Fruit fly (Drosophila melanogaster) whole organism, wandering third instar larva: ENCODE results near the gene CG14618.
A peak's percentile ranks its signal among the peaks of the same experiment; 100 is the strongest.

Experiments
- Abd-B ChIP-seq: fragments of >200 bp; optimal IDR thresholded peaks from 2 replicates; lab custom pipeline; 2017; ENCODE audit warnings: missing biosample characterization, missing genetic modification characterization
- CG32264 ChIP-seq: fragments of 200-800 bp; sonication (Bioruptor generic); optimal IDR thresholded peaks from 2 replicates; lab custom pipeline; 2016; ENCODE audit warnings: missing biosample characterization, missing genetic modification characterization
- CG9705 ChIP-seq: fragments of 200-800 bp; sonication (Bioruptor generic); optimal IDR thresholded peaks from 2 replicates; lab custom pipeline; 2018; ENCODE audit warnings: missing biosample characterization, mild to moderate bottlenecking, missing genetic modification characterization
- Dfd ChIP-seq: fragments of >200 bp; optimal IDR thresholded peaks from 2 replicates; lab custom pipeline; 2017; ENCODE audit warnings: missing biosample characterization, missing genetic modification characterization
- Dif ChIP-seq: fragments of 200-275, 200-300 bp; sonication (Bioruptor generic); optimal IDR thresholded peaks from 2 replicates; lab custom pipeline; 2018; ENCODE audit warnings: missing biosample characterization, missing genetic modification characterization; ENCODE audit not compliant: partially characterized antibody
- GATAd ChIP-seq: sonication (Bioruptor generic); optimal IDR thresholded peaks from 2 replicates; lab custom pipeline; 2016; ENCODE audit warnings: missing biosample characterization, missing genetic modification characterization
- HLH106 ChIP-seq: fragments of 200-800 bp; optimal IDR thresholded peaks from 3 replicates; lab custom pipeline; 2019; ENCODE audit warnings: missing biosample characterization, mild to moderate bottlenecking, missing genetic modification characterization, moderate library complexity
- Hr78 ChIP-seq: fragments of >200 bp; optimal IDR thresholded peaks from 2 replicates; lab custom pipeline; 2017; ENCODE audit warnings: missing biosample characterization, missing genetic modification characterization
- Hr83 ChIP-seq: fragments of 200-300 bp; sonication (Bioruptor generic); optimal IDR thresholded peaks from 2 replicates; lab custom pipeline; 2016; ENCODE audit warnings: missing biosample characterization, mild to moderate bottlenecking, missing genetic modification characterization, moderate library complexity; ENCODE audit not compliant: poor library complexity, severe bottlenecking
- Jra ChIP-seq: sonication (Bioruptor generic); optimal IDR thresholded peaks from 2 replicates; lab custom pipeline; 2016; ENCODE audit warnings: missing biosample characterization, missing genetic modification characterization
- Mio ChIP-seq: sonication (Bioruptor generic); optimal IDR thresholded peaks from 2 replicates; lab custom pipeline; 2016; ENCODE audit warnings: missing biosample characterization, missing genetic modification characterization
- N ChIP-seq: fragments of >200 bp; optimal IDR thresholded peaks from 2 replicates; lab custom pipeline; 2018; ENCODE audit warnings: missing biosample characterization, missing external identifiers, missing genetic modification characterization
- OdsH ChIP-seq: fragments of 200-800 bp; sonication (Bioruptor generic); optimal IDR thresholded peaks from 2 replicates; lab custom pipeline; 2016; ENCODE audit warnings: missing biosample characterization, mild to moderate bottlenecking, missing genetic modification characterization
- Rel ChIP-seq, 2 experiments: fragments of 200-800 bp; sonication (Bioruptor generic) in 1 of 2; optimal IDR thresholded peaks; 2 replicates in 1 of 2; 3 replicates in 1 of 2; lab custom pipeline; 2016 to 2019; ENCODE audit warnings: mild to moderate bottlenecking in 2 of 2, missing biosample characterization in 2 of 2, missing genetic modification characterization in 2 of 2, moderate library complexity in 1 of 2
- Sp1 ChIP-seq: fragments of 200-800 bp; sonication (Bioruptor generic); optimal IDR thresholded peaks from 3 replicates; lab custom pipeline; 2019; ENCODE audit warnings: missing biosample characterization, mild to moderate bottlenecking, missing genetic modification characterization, moderate library complexity
- Vsx2 ChIP-seq: fragments of 200-300, 225-300 bp; sonication (Bioruptor generic); optimal IDR thresholded peaks from 2 replicates; lab custom pipeline; 2018; ENCODE audit warnings: missing biosample characterization, missing genetic modification characterization; ENCODE audit not compliant: partially characterized antibody
- br ChIP-seq: fragments of 200-800 bp; sonication (Bioruptor generic); optimal IDR thresholded peaks from 2 replicates; lab custom pipeline; 2016; ENCODE audit warnings: missing biosample characterization, missing genetic modification characterization
- brk ChIP-seq: fragments of 200-800 bp; sonication (Bioruptor generic); optimal IDR thresholded peaks from 2 replicates; lab custom pipeline; 2016; ENCODE audit warnings: missing biosample characterization, mild to moderate bottlenecking, missing genetic modification characterization
- dmrt93B ChIP-seq: fragments of 200-800 bp; sonication (Bioruptor generic); optimal IDR thresholded peaks from 2 replicates; lab custom pipeline; 2018; ENCODE audit warnings: missing biosample characterization, mild to moderate bottlenecking, missing genetic modification characterization
- ey ChIP-seq: fragments of 200-800 bp; sonication (Bioruptor generic); optimal IDR thresholded peaks from 2 replicates; lab custom pipeline; 2016; ENCODE audit warnings: missing biosample characterization, missing genetic modification characterization
- foxo ChIP-seq, 2 experiments: fragments of 200-800 bp; sonication (Bioruptor generic); optimal IDR thresholded peaks; 2 replicates in 1 of 2; 3 replicates in 1 of 2; lab custom pipeline; 2016 to 2017; ENCODE audit warnings: missing biosample characterization in 2 of 2, missing genetic modification characterization in 2 of 2
- fru ChIP-seq: fragments of 200-800 bp; sonication (Bioruptor generic); optimal IDR thresholded peaks from 3 replicates; lab custom pipeline; 2016; ENCODE audit warnings: missing biosample characterization, mild to moderate bottlenecking, missing genetic modification characterization
- h ChIP-seq: fragments of 200-800 bp; sonication (Bioruptor generic); optimal IDR thresholded peaks from 3 replicates; lab custom pipeline; 2016; ENCODE audit warnings: missing biosample characterization, mild to moderate bottlenecking, missing genetic modification characterization
- lola ChIP-seq: fragments of >200 bp; optimal IDR thresholded peaks from 2 replicates; lab custom pipeline; 2017; ENCODE audit warnings: missing biosample characterization, missing genetic modification characterization
- pan ChIP-seq: fragments of >200 bp; optimal IDR thresholded peaks from 2 replicates; lab custom pipeline; 2017
- psq ChIP-seq: fragments of 200-800 bp; sonication (Bioruptor generic); optimal IDR thresholded peaks from 3 replicates; lab custom pipeline; 2017; ENCODE audit warnings: missing biosample characterization, mild to moderate bottlenecking, missing genetic modification characterization, moderate library complexity
- rgr ChIP-seq: fragments of 200-800 bp; sonication (Bioruptor generic); optimal IDR thresholded peaks from 3 replicates; lab custom pipeline; 2016; ENCODE audit warnings: missing biosample characterization, mild to moderate bottlenecking, missing genetic modification characterization
- sage ChIP-seq: fragments of 200-800 bp; sonication (Bioruptor generic); optimal IDR thresholded peaks from 2 replicates; lab custom pipeline; 2016; ENCODE audit warnings: missing biosample characterization, mild to moderate bottlenecking, missing genetic modification characterization
- sv ChIP-seq: fragments of 200-800 bp; sonication (Bioruptor generic); optimal IDR thresholded peaks from 3 replicates; lab custom pipeline; 2016; ENCODE audit warnings: missing biosample characterization, missing genetic modification characterization
- tai ChIP-seq: sonication (Bioruptor generic); optimal IDR thresholded peaks from 2 replicates; lab custom pipeline; 2016; ENCODE audit warnings: missing biosample characterization, missing genetic modification characterization
- woc ChIP-seq: sonication (Bioruptor generic); optimal IDR thresholded peaks from 2 replicates; lab custom pipeline; 2016; ENCODE audit warnings: missing biosample characterization, mild to moderate bottlenecking, missing genetic modification characterization

Gene CG14618

dm6 chrX:22471819-22472218 lies 1.7 kb upstream of the CG14618 start, which contains the start of gene CG14613:
CG14613 (minus strand) TSS chrX:22472021.
- no peak for TF ChIP-seq GATAd
- no peak for TF ChIP-seq fru (GFP tag; lab: Kevin White, UChicago)
- TF ChIP-seq woc (GFP tag; lab: Kevin White, UChicago), result no peak
- no peak for TF ChIP-seq Rel (GFP tag; optimal IDR thresholded peaks at IDR 0.05; lab: Kevin White, UChicago)
- no peak for TF ChIP-seq Rel (tag; optimal IDR thresholded peaks at IDR 0.05; lab: Kevin White, UChicago)
- no peak for TF ChIP-seq pan (lab: Kevin White, UChicago)
- no peak for TF ChIP-seq Dfd (GFP tag; lab: Kevin White, UChicago)
- TF ChIP-seq dmrt93B (GFP tag; lab: Kevin White, UChicago), result no peak
- TF ChIP-seq foxo (GFP tag; optimal IDR thresholded peaks at IDR 0.05; lab: Kevin White, UChicago), result no peak
- no peak for TF ChIP-seq N (GFP tag; lab: Kevin White, UChicago)
- no peak for TF ChIP-seq HLH106 (tag; lab: Kevin White, UChicago)
- TF ChIP-seq CG9705 (GFP tag; lab: Kevin White, UChicago), result no peak
- TF ChIP-seq Vsx2 (GFP tag; lab: Kevin White, UChicago), result no peak
- TF ChIP-seq ey (GFP tag; lab: Kevin White, UChicago), result no peak
- no peak for TF ChIP-seq Hr83 (GFP tag; lab: Kevin White, UChicago)
- no peak for TF ChIP-seq Mio (GFP tag; lab: Kevin White, UChicago)
- TF ChIP-seq sv (GFP tag; lab: Kevin White, UChicago), result no peak
- TF ChIP-seq Hr78, result no peak
- TF ChIP-seq lola (GFP tag; lab: Kevin White, UChicago), result no peak

- TF ChIP-seq Sp1 (GFP tag; lab: Kevin White, UChicago), result no peak
- TF ChIP-seq Jra (GFP tag; lab: Kevin White, UChicago), result no peak
Observed at dm6 chrX:22474881-22475280, 1.4 kb downstream of the CG14618 start.

dm6 chrX:22477689-22478590 lies 4.4 kb downstream of the CG14618 start:
- TF ChIP-seq Rel (GFP tag; optimal IDR thresholded peaks at IDR 0.05; lab: Kevin White, UChicago) (no peak), Rel (tag; optimal IDR thresholded peaks at IDR 0.05; lab: Kevin White, UChicago) (peak; percentile 32), Dif (GFP tag; lab: Kevin White, UChicago) (no peak)

- TF ChIP-seq woc (GFP tag; lab: Kevin White, UChicago) (peak; percentile 57), OdsH (GFP tag; lab: Kevin White, UChicago) (peak; percentile 49), brk (no peak), pan (lab: Kevin White, UChicago) (no peak), rgr (GFP tag; lab: Kevin White, UChicago) (peak; percentile 8), Sp1 (GFP tag; lab: Kevin White, UChicago) (peak; percentile 62), tai (no peak), br (GFP tag; lab: Kevin White, UChicago) (peak; percentile 59), fru (GFP tag; lab: Kevin White, UChicago) (peak; percentile 72), HLH106 (tag; lab: Kevin White, UChicago) (peak; percentile 52), sage (GFP tag; lab: Kevin White, UChicago) (no peak), h (GFP tag; lab: Kevin White, UChicago) (peak; percentile 70), Abd-B (GFP tag; lab: Kevin White, UChicago) (no peak), N (GFP tag; lab: Kevin White, UChicago) (no peak), psq (GFP tag; lab: Kevin White, UChicago) (peak; percentile 42), dmrt93B (GFP tag; lab: Kevin White, UChicago) (peak; percentile 46), Jra (GFP tag; lab: Kevin White, UChicago) (no peak), foxo (GFP tag; optimal IDR thresholded peaks at IDR 0.05; lab: Kevin White, UChicago) (peak in 1 of 2 experiments; percentile 56), CG32264 (GFP tag; lab: Kevin White, UChicago) (no peak), ey (GFP tag; lab: Kevin White, UChicago) (peak; percentile 49)
Observed at dm6 chrX:22479207-22479820, 5.8 kb downstream of the CG14618 start.
